Fruit fly (Drosophila melanogaster): ENCODE measurements around the gene js.
A peak's percentile ranks its signal among the peaks of the same experiment; 100 is the strongest.

Gene js

DNA sequence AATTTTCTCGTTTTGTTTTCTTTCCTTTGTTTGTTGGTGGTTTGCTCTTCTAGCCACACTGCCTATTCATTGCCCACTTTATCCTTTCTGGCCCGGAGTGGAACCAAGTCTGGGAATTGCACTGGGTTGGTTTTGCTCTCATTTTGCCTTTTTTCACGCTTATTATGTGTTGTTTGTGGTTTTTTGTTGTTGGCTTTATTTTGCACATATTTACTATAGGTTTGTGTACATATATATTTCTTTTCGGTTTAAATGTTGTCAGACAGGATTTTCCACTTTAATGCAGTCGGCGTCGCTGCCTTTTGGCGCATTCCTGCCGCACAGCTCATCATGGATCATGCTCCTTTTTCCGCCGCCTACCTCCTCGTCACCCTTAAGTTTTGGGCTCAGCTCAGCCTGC, 33.8 kb downstream of the js start:
- TF ChIP-seq CG15696 (tag; optimal IDR thresholded peaks at IDR 0.05) (no peak), tna (GFP tag; IDR thresholded peaks at IDR 0.05; ENCODE audit: partially characterized antibody) (no peak), CG31365 (tag; optimal IDR thresholded peaks at IDR 0.05) (no peak), Jarid2 (GFP tag; optimal IDR thresholded peaks at IDR 0.05) (no peak), Ets65A (GFP tag) (peak; percentile 32), CG2199 (GFP tag; IDR thresholded peaks at IDR 0.05) (no peak), lola (GFP tag; optimal IDR thresholded peaks at IDR 0.05) (no peak), chinmo (GFP tag; IDR thresholded peaks at IDR 0.05; ENCODE audit: partially characterized antibody) (0 out of 4 replicates have a peak, but pooled peaks have one; percentile 7), CG14965 (GFP tag; optimal IDR thresholded peaks at IDR 0.05; ENCODE audit: borderline replicate concordance) (no peak), CG2202 (tag; optimal IDR thresholded peaks at IDR 0.05) (no peak), amos (GFP tag; IDR thresholded peaks at IDR 0.05; ENCODE audit: partially characterized antibody) (no peak), Fer2 (tag; optimal IDR thresholded peaks at IDR 0.05) (no peak), bbx (GFP tag; IDR thresholded peaks at IDR 0.05; ENCODE audit: partially characterized antibody) (no peak), bsh (GFP tag; optimal IDR thresholded peaks at IDR 0.05) (peak in 1 of 2 experiments; percentile 1), Lim3 (GFP tag; IDR thresholded peaks at IDR 0.05) (no peak), nom (GFP tag; optimal IDR thresholded peaks at IDR 0.05) (peak; percentile 80)

- no peak for TF ChIP-seq Gsc (GFP tag; IDR thresholded peaks at IDR 0.05)
- peak; percentile 29; the same call in 1 of the 2 replicates for TF ChIP-seq CG31224 (GFP tag; IDR thresholded peaks at IDR 0.05)
- peak; percentile 31 for TF ChIP-seq Six4 (GFP tag; optimal IDR thresholded peaks at IDR 0.05)
- TF ChIP-seq CG12942 (GFP tag; optimal IDR thresholded peaks at IDR 0.05), result peak; percentile 68
- peak; percentile 51 for TF ChIP-seq Spps (tag; optimal IDR thresholded peaks at IDR 0.05)
- TF ChIP-seq CG8281 (tag; optimal IDR thresholded peaks at IDR 0.05), result peak; percentile 39
- TF ChIP-seq CG10321 (GFP tag; IDR thresholded peaks at IDR 0.05), result peak; percentile 21; the same call in 1 of the 2 replicates
- peak; percentile 76 for TF ChIP-seq CG10431 (GFP tag; optimal IDR thresholded peaks at IDR 0.05)
- peak; percentile 53 for TF ChIP-seq btn (GFP tag; optimal IDR thresholded peaks at IDR 0.05)
- peak; percentile 9 for TF ChIP-seq CG6854 (GFP tag; optimal IDR thresholded peaks at IDR 0.05)
- TF ChIP-seq CG1602 (GFP tag; optimal IDR thresholded peaks at IDR 0.05), result peak; percentile 29
- TF ChIP-seq CG8290 (GFP tag; optimal IDR thresholded peaks at IDR 0.05), result peak; percentile 68
- peak; percentile 91 to 93 for TF ChIP-seq CG8290 (tag; optimal IDR thresholded peaks at IDR 0.05)
- peak; percentile 73 for TF ChIP-seq CG1233 (GFP tag; optimal IDR thresholded peaks at IDR 0.05)
- no peak for TF ChIP-seq CG10267 (tag; optimal IDR thresholded peaks at IDR 0.05)
- peak; percentile 52 for TF ChIP-seq onecut (GFP tag; IDR thresholded peaks at IDR 0.05)
- peak; percentile 37 for TF ChIP-seq B-H2 (GFP tag; optimal IDR thresholded peaks at IDR 0.05)
- TF ChIP-seq Atf-2 (GFP tag; optimal IDR thresholded peaks at IDR 0.05), result peak; percentile 38
- peak; percentile 65; the same call in 2 of the 3 replicates for TF ChIP-seq H15 (GFP tag; IDR thresholded peaks at IDR 0.05)
- peak; percentile 96 for TF ChIP-seq sens (GFP tag)
- TF ChIP-seq Ptx1 (GFP tag; IDR thresholded peaks at IDR 0.05), result no peak
- peak; percentile 39 for TF ChIP-seq TFAM (GFP tag; optimal IDR thresholded peaks at IDR 0.05)
- TF ChIP-seq MTF-1 (GFP tag; optimal IDR thresholded peaks at IDR 0.05; ENCODE audit: borderline replicate concordance), result peak; percentile 52
- TF ChIP-seq phol (tag; optimal IDR thresholded peaks at IDR 0.05), result no peak
- 0 out of 4 replicates have a peak, but pooled peaks have one; percentile 29 for TF ChIP-seq chinmo (GFP tag; IDR thresholded peaks at IDR 0.05; ENCODE audit: partially characterized antibody)
- no peak for TF ChIP-seq Kr (GFP tag; optimal IDR thresholded peaks at IDR 0.05)
- TF ChIP-seq CG1832 (GFP tag; optimal IDR thresholded peaks at IDR 0.05), result no peak
- TF ChIP-seq CG3995 (GFP tag; optimal IDR thresholded peaks at IDR 0.05), result no peak
- TF ChIP-seq CG1792 (GFP tag; optimal IDR thresholded peaks at IDR 0.05), result peak; percentile 63
- TF ChIP-seq sna (GFP tag; IDR thresholded peaks at IDR 0.05; ENCODE audit: partially characterized antibody), result no peak
- peak; percentile 62 for TF ChIP-seq ems (GFP tag; optimal IDR thresholded peaks at IDR 0.05)
- TF ChIP-seq tio (GFP tag; optimal IDR thresholded peaks at IDR 0.05), result peak; percentile 64
- TF ChIP-seq amos (GFP tag; IDR thresholded peaks at IDR 0.05; ENCODE audit: partially characterized antibody), result no peak
- TF ChIP-seq Fer2 (tag; optimal IDR thresholded peaks at IDR 0.05), result peak; percentile 50
- TF ChIP-seq CG15601 (tag; optimal IDR thresholded peaks at IDR 0.05), result peak; percentile 89
Measured at dm6 chr3R:16331809-16332343, 36.2 kb downstream of the js start.
